Worm (Caenorhabditis elegans): Measurements from ENCODE around the gene unc-96.

unc-96 gene

ce11 chrX:641440-641839 lies 20.4 kb upstream of the unc-96 start, which contains the start of gene M6.11:
M6.11 (minus strand) TSS chrX:641540.
- TF ChIP-seq T22C8.4 (GFP tag; IDR thresholded peaks at IDR 0.05) = no peak
- no peak for TF ChIP-seq flt-1 (GFP tag; IDR thresholded peaks at IDR 0.05)
- no peak for TF ChIP-seq klf-2 (GFP tag; conservative IDR thresholded peaks at IDR 0.05)
- no peak for TF ChIP-seq cog-1 (tag; optimal IDR thresholded peaks at IDR 0.05)
- no peak for TF ChIP-seq med-1 (GFP tag; optimal IDR thresholded peaks at IDR 0.05; ENCODE audit: insufficient read depth)
- TF ChIP-seq ztf-29 (GFP tag; IDR thresholded peaks at IDR 0.05) = no peak
- TF ChIP-seq ztf-23 (GFP tag; IDR thresholded peaks at IDR 0.05) = no peak
- TF ChIP-seq ref-1 (GFP tag; conservative IDR thresholded peaks at IDR 0.05) = no peak
- no peak for TF ChIP-seq tab-1 (GFP tag; IDR thresholded peaks at IDR 0.05)

ce11 chrX:637588-637987 lies 16.5 kb upstream of the unc-96 start:
- TF ChIP-seq tab-1 (GFP tag; IDR thresholded peaks at IDR 0.05) (no peak), klf-2 (GFP tag; conservative IDR thresholded peaks at IDR 0.05) (no peak), ztf-29 (GFP tag; IDR thresholded peaks at IDR 0.05) (no peak), cog-1 (tag; optimal IDR thresholded peaks at IDR 0.05) (no peak), ztf-23 (GFP tag; IDR thresholded peaks at IDR 0.05) (no peak), med-1 (GFP tag; optimal IDR thresholded peaks at IDR 0.05; ENCODE audit: insufficient read depth) (no peak), ref-1 (GFP tag; conservative IDR thresholded peaks at IDR 0.05) (no peak), flt-1 (GFP tag; IDR thresholded peaks at IDR 0.05) (no peak), T22C8.4 (GFP tag; IDR thresholded peaks at IDR 0.05) (no peak)

ce11 chrX:636893-637292 lies 15.8 kb upstream of the unc-96 start, which contains the start of gene pha-2:
pha-2 (minus strand) TSS chrX:636993.
- TF ChIP-seq ztf-29 (GFP tag; IDR thresholded peaks at IDR 0.05) (no peak), flt-1 (GFP tag; IDR thresholded peaks at IDR 0.05) (no peak), med-1 (GFP tag; optimal IDR thresholded peaks at IDR 0.05; ENCODE audit: insufficient read depth) (no peak), cog-1 (tag; optimal IDR thresholded peaks at IDR 0.05) (no peak), ztf-23 (GFP tag; IDR thresholded peaks at IDR 0.05) (no peak), ref-1 (GFP tag; conservative IDR thresholded peaks at IDR 0.05) (no peak), T22C8.4 (GFP tag; IDR thresholded peaks at IDR 0.05) (no peak), klf-2 (GFP tag; conservative IDR thresholded peaks at IDR 0.05) (no peak), tab-1 (GFP tag; IDR thresholded peaks at IDR 0.05) (no peak)

ce11 chrX:629134-629533 lies 8.0 kb upstream of the unc-96 start, which contains the start of gene M6.4:
M6.4 (plus strand) TSS chrX:629188.
- TF ChIP-seq tab-1 (GFP tag; IDR thresholded peaks at IDR 0.05) (no peak), cog-1 (tag; optimal IDR thresholded peaks at IDR 0.05) (no peak), med-1 (GFP tag; optimal IDR thresholded peaks at IDR 0.05; ENCODE audit: insufficient read depth) (no peak)

- no peak for TF ChIP-seq ref-1 (GFP tag; conservative IDR thresholded peaks at IDR 0.05)
- no peak for TF ChIP-seq cog-1 (tag; optimal IDR thresholded peaks at IDR 0.05)
- no peak for TF ChIP-seq ztf-23 (GFP tag; IDR thresholded peaks at IDR 0.05)
- no peak for TF ChIP-seq tab-1 (GFP tag; IDR thresholded peaks at IDR 0.05)
- TF ChIP-seq klf-2 (GFP tag; conservative IDR thresholded peaks at IDR 0.05) = no peak
- no peak for TF ChIP-seq flt-1 (GFP tag; IDR thresholded peaks at IDR 0.05)
- TF ChIP-seq T22C8.4 (GFP tag; IDR thresholded peaks at IDR 0.05) = no peak
- TF ChIP-seq ztf-29 (GFP tag; IDR thresholded peaks at IDR 0.05) = no peak
- no peak for TF ChIP-seq med-1 (GFP tag; optimal IDR thresholded peaks at IDR 0.05; ENCODE audit: insufficient read depth)
Measured at ce11 chrX:621688-622087, 598 bp upstream of the unc-96 start.

ce11 chrX:617730-618129 lies 3.4 kb downstream of the unc-96 start:
- TF ChIP-seq cog-1 (tag; optimal IDR thresholded peaks at IDR 0.05) = no peak
- TF ChIP-seq T22C8.4 (GFP tag; IDR thresholded peaks at IDR 0.05) = no peak
- TF ChIP-seq ztf-29 (GFP tag; IDR thresholded peaks at IDR 0.05) = no peak
- no peak for TF ChIP-seq med-1 (GFP tag; optimal IDR thresholded peaks at IDR 0.05; ENCODE audit: insufficient read depth)
- TF ChIP-seq tab-1 (GFP tag; IDR thresholded peaks at IDR 0.05) = no peak
- no peak for TF ChIP-seq flt-1 (GFP tag; IDR thresholded peaks at IDR 0.05)
- TF ChIP-seq ztf-23 (GFP tag; IDR thresholded peaks at IDR 0.05) = no peak
- TF ChIP-seq klf-2 (GFP tag; conservative IDR thresholded peaks at IDR 0.05) = no peak
- no peak for TF ChIP-seq ref-1 (GFP tag; conservative IDR thresholded peaks at IDR 0.05)

- TF ChIP-seq flt-1 (GFP tag; IDR thresholded peaks at IDR 0.05) (no peak), ztf-29 (GFP tag; IDR thresholded peaks at IDR 0.05) (no peak), ztf-23 (GFP tag; IDR thresholded peaks at IDR 0.05) (no peak), T22C8.4 (GFP tag; IDR thresholded peaks at IDR 0.05) (no peak), tab-1 (GFP tag; IDR thresholded peaks at IDR 0.05) (no peak), med-1 (GFP tag; optimal IDR thresholded peaks at IDR 0.05; ENCODE audit: insufficient read depth) (no peak), klf-2 (GFP tag; conservative IDR thresholded peaks at IDR 0.05) (no peak), ref-1 (GFP tag; conservative IDR thresholded peaks at IDR 0.05) (no peak), cog-1 (tag; optimal IDR thresholded peaks at IDR 0.05) (no peak)
Measured at ce11 chrX:612783-613182, 8.3 kb downstream of the unc-96 start.

ce11 chrX:609553-609952 lies 11.5 kb downstream of the unc-96 start:
- TF ChIP-seq cog-1 (tag; optimal IDR thresholded peaks at IDR 0.05) = no peak
- TF ChIP-seq med-1 (GFP tag; optimal IDR thresholded peaks at IDR 0.05; ENCODE audit: insufficient read depth) = no peak
- TF ChIP-seq flt-1 (GFP tag; IDR thresholded peaks at IDR 0.05) = no peak
- no peak for TF ChIP-seq klf-2 (GFP tag; conservative IDR thresholded peaks at IDR 0.05)
- no peak for TF ChIP-seq ztf-29 (GFP tag; IDR thresholded peaks at IDR 0.05)
- no peak for TF ChIP-seq tab-1 (GFP tag; IDR thresholded peaks at IDR 0.05)
- no peak for TF ChIP-seq ztf-23 (GFP tag; IDR thresholded peaks at IDR 0.05)

- TF ChIP-seq ztf-29 (GFP tag; IDR thresholded peaks at IDR 0.05) = no peak
- TF ChIP-seq flt-1 (GFP tag; IDR thresholded peaks at IDR 0.05) = no peak
- no peak for TF ChIP-seq tab-1 (GFP tag; IDR thresholded peaks at IDR 0.05)
- TF ChIP-seq ref-1 (GFP tag; conservative IDR thresholded peaks at IDR 0.05) = no peak
- no peak for TF ChIP-seq cog-1 (tag; optimal IDR thresholded peaks at IDR 0.05)
- no peak for TF ChIP-seq klf-2 (GFP tag; conservative IDR thresholded peaks at IDR 0.05)
- no peak for TF ChIP-seq med-1 (GFP tag; optimal IDR thresholded peaks at IDR 0.05; ENCODE audit: insufficient read depth)
- no peak for TF ChIP-seq T22C8.4 (GFP tag; IDR thresholded peaks at IDR 0.05)
Measured at ce11 chrX:608392-608791, 12.7 kb downstream of the unc-96 start, which contains the start of gene F13C5.5. F13C5.5 (minus strand) TSS chrX:608492.

- no peak for TF ChIP-seq tab-1 (GFP tag; IDR thresholded peaks at IDR 0.05)
- no peak for TF ChIP-seq klf-2 (GFP tag; conservative IDR thresholded peaks at IDR 0.05)
- TF ChIP-seq med-1 (GFP tag; optimal IDR thresholded peaks at IDR 0.05; ENCODE audit: insufficient read depth) = no peak
- TF ChIP-seq flt-1 (GFP tag; IDR thresholded peaks at IDR 0.05) = no peak
- TF ChIP-seq ztf-23 (GFP tag; IDR thresholded peaks at IDR 0.05) = no peak
- no peak for TF ChIP-seq ref-1 (GFP tag; conservative IDR thresholded peaks at IDR 0.05)
- TF ChIP-seq cog-1 (tag; optimal IDR thresholded peaks at IDR 0.05) = no peak
- no peak for TF ChIP-seq T22C8.4 (GFP tag; IDR thresholded peaks at IDR 0.05)
- TF ChIP-seq ztf-29 (GFP tag; IDR thresholded peaks at IDR 0.05) = no peak
Measured at ce11 chrX:601860-602259, 19.2 kb downstream of the unc-96 start, which contains the start of gene F13C5.1. F13C5.1 (plus strand) TSS chrX:602160.
